Fruit fly (Drosophila melanogaster) whole organism, embryonic: Measurements from ENCODE around the gene CG32295.

Experiments used
- Aef1 ChIP-seq: fragments of 200-800 bp; sonication (Bioruptor generic); IDR thresholded peaks from 3 replicates; pipeline ENCODE4 v1.3.6; 2022; ENCODE audit warnings: missing biosample characterization, missing genetic modification characterization
- Awh ChIP-seq: fragments of 200-800 bp; sonication (Bioruptor generic); IDR thresholded peaks from 2 replicates; pipeline ENCODE4, ENCODE4 v1.3.6; 2022; ENCODE audit warnings: missing biosample characterization, missing genetic modification characterization
- CG10959 ChIP-seq: fragments of 200-800 bp; sonication (Bioruptor generic); IDR thresholded peaks from 2 replicates; pipeline ENCODE4 v1.3.6; 2022; ENCODE audit warnings: missing biosample characterization, missing genetic modification characterization
- CG11247 ChIP-seq: fragments of 200-800 bp; sonication (Bioruptor generic); IDR thresholded peaks from 2 replicates; pipeline ENCODE4 v1.3.6; 2022; ENCODE audit warnings: missing biosample characterization, missing genetic modification characterization
- CG14667 ChIP-seq: fragments of 200-800 bp; sonication (Bioruptor generic); IDR thresholded peaks from 2 replicates; pipeline ENCODE4 v1.3.6; 2022; ENCODE audit warnings: missing biosample characterization, missing genetic modification characterization
- CG16863 ChIP-seq: fragments of 200-800 bp; sonication (Bioruptor generic); optimal IDR thresholded peaks from 3 replicates; lab custom pipeline; 2016; ENCODE audit warnings: missing biosample characterization, missing genetic modification characterization
- CG17912 ChIP-seq: fragments of 200-800 bp; sonication (Bioruptor generic); optimal IDR thresholded peaks from 2 replicates; lab custom pipeline; 2018; ENCODE audit warnings: missing biosample characterization, mild to moderate bottlenecking, missing genetic modification characterization
- CG2199 ChIP-seq: fragments of 200-800 bp; sonication (Bioruptor generic); IDR thresholded peaks from 3 replicates; pipeline ENCODE4 v1.3.6; 2022; ENCODE audit warnings: missing biosample characterization, missing genetic modification characterization
- CG30431 ChIP-seq: fragments of 200-800 bp; sonication (Bioruptor generic); optimal IDR thresholded peaks from 2 replicates; lab custom pipeline; 2017; ENCODE audit warnings: missing biosample characterization, missing genetic modification characterization
- CG4707 ChIP-seq: fragments of 200-800 bp; sonication (Bioruptor generic); optimal IDR thresholded peaks from 2 replicates; lab custom pipeline; 2018; ENCODE audit warnings: missing biosample characterization, mild to moderate bottlenecking, missing genetic modification characterization, moderate library complexity
- CG6254 ChIP-seq: fragments of 200-800 bp; sonication (Bioruptor generic); optimal IDR thresholded peaks from 3 replicates; lab custom pipeline; 2017; ENCODE audit warnings: mild to moderate bottlenecking, missing biosample characterization, missing genetic modification reagents, missing genetic modification characterization
- CG9215 ChIP-seq: fragments of 200-800 bp; sonication (Bioruptor generic); IDR thresholded peaks from 2 replicates; pipeline ENCODE4 v1.3.6; 2022; ENCODE audit warnings: missing biosample characterization, missing genetic modification characterization
- Camta ChIP-seq: fragments of 200-800 bp; sonication (Bioruptor generic); optimal IDR thresholded peaks from 2 replicates; lab custom pipeline; 2016; ENCODE audit warnings: missing biosample characterization, missing genetic modification characterization
- Dip2 ChIP-seq: fragments of 200-800 bp; sonication (Bioruptor generic); IDR thresholded peaks from 2 replicates; pipeline ENCODE4 v1.3.6; 2022; ENCODE audit warnings: missing biosample characterization, missing genetic modification characterization
- Dip3 ChIP-seq: fragments of 200-800 bp; sonication (Bioruptor generic); optimal IDR thresholded peaks from 3 replicates; lab custom pipeline; 2016; ENCODE audit warnings: missing biosample characterization, missing genetic modification characterization
- Eip74EF ChIP-seq, 2 experiments: fragments of 200-800 bp in 1 of 2; fragments of >200 bp in 1 of 2; sonication (Bioruptor generic) in 1 of 2; optimal IDR thresholded peaks; 2 replicates each; lab custom pipeline; 2017 to 2019; ENCODE audit warnings: missing biosample characterization in 2 of 2, missing genetic modification characterization in 2 of 2, mild to moderate bottlenecking in 1 of 2, moderate library complexity in 1 of 2
- Fer3 ChIP-seq: fragments of 200-800 bp; sonication (Bioruptor generic); optimal IDR thresholded peaks from 2 replicates; lab custom pipeline; 2018; ENCODE audit warnings: missing biosample characterization, mild to moderate bottlenecking, missing genetic modification characterization, moderate library complexity
- HLH54F ChIP-seq: fragments of 200-800 bp; sonication (Bioruptor generic); optimal IDR thresholded peaks from 3 replicates; lab custom pipeline; 2016; ENCODE audit warnings: missing biosample characterization, missing genetic modification characterization
- Hr51 ChIP-seq, 2 experiments: fragments of 200-800 bp; sonication (Bioruptor generic); optimal IDR thresholded peaks; 2 replicates in 1 of 2; 3 replicates in 1 of 2; lab custom pipeline; 2016 to 2018; ENCODE audit warnings: missing biosample characterization in 2 of 2, missing genetic modification characterization in 2 of 2, mild to moderate bottlenecking in 1 of 2, moderate library complexity in 1 of 2
- Lhr ChIP-seq: fragments of 200-800 bp; sonication (Bioruptor generic); optimal IDR thresholded peaks from 3 replicates; lab custom pipeline; 2017; ENCODE audit warnings: mild to moderate bottlenecking, missing biosample characterization, missing genetic modification reagents, missing genetic modification characterization
- Meics ChIP-seq: fragments of 200-800 bp; sonication (Bioruptor generic); optimal IDR thresholded peaks from 2 replicates; lab custom pipeline; 2017; ENCODE audit warnings: missing biosample characterization, mild to moderate bottlenecking, missing genetic modification characterization
- Mrtf ChIP-seq: fragments of 200-800 bp; sonication (Bioruptor generic); IDR thresholded peaks from 3 replicates; pipeline ENCODE4 v1.3.6; 2022; ENCODE audit warnings: missing biosample characterization, missing genetic modification characterization
- Pdp1 ChIP-seq, 2 experiments: fragments of 200-800 bp; sonication (Bioruptor generic); optimal IDR thresholded peaks; 3 replicates each; lab custom pipeline; 2016; ENCODE audit warnings: missing biosample characterization in 2 of 2, missing genetic modification characterization in 2 of 2, mild to moderate bottlenecking in 1 of 2, moderate library complexity in 1 of 2
- TFAM ChIP-seq: fragments of 200-800 bp; sonication (Bioruptor generic); optimal IDR thresholded peaks from 2 replicates; lab custom pipeline; 2017; ENCODE audit warnings: missing biosample characterization, missing genetic modification characterization, inconsistent platforms
- Tbp ChIP-seq: fragments of >200 bp; optimal IDR thresholded peaks from 2 replicates; lab custom pipeline; 2018; ENCODE audit warnings: missing biosample characterization, missing genetic modification characterization
- ab ChIP-seq: fragments of 200-800 bp; sonication (Bioruptor generic); optimal IDR thresholded peaks from 2 replicates; lab custom pipeline; 2016; ENCODE audit warnings: missing biosample characterization, missing genetic modification characterization
- bigmax ChIP-seq: fragments of 200-800 bp; sonication (Bioruptor generic); optimal IDR thresholded peaks from 2 replicates; lab custom pipeline; 2018; ENCODE audit warnings: missing biosample characterization, mild to moderate bottlenecking, missing genetic modification characterization
- chm ChIP-seq: fragments of 200-800 bp; sonication (Bioruptor generic); IDR thresholded peaks from 2 replicates; pipeline ENCODE4 v1.3.6; 2022; ENCODE audit warnings: missing biosample characterization, missing genetic modification characterization
- corto ChIP-seq: fragments of 200-800 bp; sonication (Bioruptor generic); optimal IDR thresholded peaks from 2 replicates; lab custom pipeline; 2016; ENCODE audit warnings: missing biosample characterization, mild to moderate bottlenecking, missing genetic modification characterization, moderate library complexity
- croc ChIP-seq: fragments of 200-800 bp; sonication (Bioruptor generic); conservative IDR thresholded peaks from 3 replicates; pipeline ENCODE4 v1.3.6; 2022; ENCODE audit warnings: missing biosample characterization, missing genetic modification characterization
- cwo ChIP-seq: fragments of 200-800 bp; sonication (Bioruptor generic); optimal IDR thresholded peaks from 3 replicates; lab custom pipeline; 2017; ENCODE audit warnings: missing biosample characterization, missing genetic modification characterization, mild to moderate bottlenecking, moderate library complexity, missing genetic modification reagents
- dpn ChIP-seq, 2 experiments: fragments of 200-800 bp; sonication (Bioruptor generic); optimal IDR thresholded peaks; 3 replicates each; lab custom pipeline; 2016; ENCODE audit warnings: missing biosample characterization in 2 of 2, missing genetic modification characterization in 2 of 2
- exex ChIP-seq: fragments of 200-800 bp; sonication (Bioruptor generic); optimal IDR thresholded peaks from 4 replicates; lab custom pipeline; 2018; ENCODE audit warnings: missing biosample characterization, mild to moderate bottlenecking, missing genetic modification characterization, moderate library complexity
- gcm2 ChIP-seq: fragments of 200-800 bp; sonication (Bioruptor generic); optimal IDR thresholded peaks from 2 replicates; lab custom pipeline; 2016; ENCODE audit warnings: missing biosample characterization, missing genetic modification characterization
- gro ChIP-seq: fragments of 200-800 bp; sonication (Bioruptor generic); optimal IDR thresholded peaks from 2 replicates; lab custom pipeline; 2016; ENCODE audit warnings: missing biosample characterization, missing genetic modification characterization
- jing ChIP-seq: fragments of 200-800 bp; sonication (Bioruptor generic); optimal IDR thresholded peaks from 2 replicates; lab custom pipeline; 2018; ENCODE audit warnings: missing biosample characterization, mild to moderate bottlenecking, missing genetic modification characterization
- knrl ChIP-seq: fragments of 200-800 bp; sonication (Bioruptor generic); IDR thresholded peaks from 3 replicates; pipeline ENCODE4 v1.3.6; 2022; ENCODE audit warnings: missing biosample characterization, missing genetic modification characterization; ENCODE audit not compliant: partially characterized antibody
- lola ChIP-seq, 3 experiments: fragments of >200 bp in 2 of 3; fragments of 200-800 bp in 1 of 3; sonication (Bioruptor generic) in 1 of 3; optimal IDR thresholded peaks; 2 replicates each; lab custom pipeline; 2017 to 2019; ENCODE audit warnings: missing biosample characterization in 3 of 3, missing genetic modification characterization in 3 of 3, mild to moderate bottlenecking in 1 of 3, moderate library complexity in 1 of 3
- mam ChIP-seq: fragments of 200-800 bp; sonication (Bioruptor generic); optimal IDR thresholded peaks from 3 replicates; lab custom pipeline; 2016; ENCODE audit warnings: missing biosample characterization, missing genetic modification characterization
- nau ChIP-seq: fragments of 200-800 bp; sonication (Bioruptor generic); optimal IDR thresholded peaks from 3 replicates; lab custom pipeline; 2017; ENCODE audit warnings: missing biosample characterization, mild to moderate bottlenecking, missing genetic modification characterization, missing genetic modification reagents
- pum ChIP-seq: fragments of 200-800 bp; sonication (Bioruptor generic); optimal IDR thresholded peaks from 2 replicates; lab custom pipeline; 2016; ENCODE audit warnings: missing biosample characterization, missing genetic modification characterization
- ro ChIP-seq: fragments of 200-800 bp; sonication (Bioruptor generic); IDR thresholded peaks from 2 replicates; pipeline ENCODE4 v1.3.6; 2022; ENCODE audit warnings: missing biosample characterization, missing genetic modification characterization
- sens-2 ChIP-seq: fragments of 200-800 bp; sonication (Bioruptor generic); IDR thresholded peaks from 2 replicates; pipeline ENCODE4 v1.3.6; 2022; ENCODE audit warnings: missing biosample characterization, missing genetic modification characterization
- sim ChIP-seq: fragments of 200-800 bp; sonication (Bioruptor generic); IDR thresholded peaks from 2 replicates; pipeline ENCODE4 v1.3.6; 2022; ENCODE audit warnings: missing biosample characterization, missing genetic modification characterization
- sima ChIP-seq: fragments of 200-800 bp; sonication (Bioruptor generic); optimal IDR thresholded peaks from 2 replicates; lab custom pipeline; 2016; ENCODE audit warnings: missing biosample characterization, missing genetic modification characterization
- sna ChIP-seq: fragments of 200-800 bp; sonication (Bioruptor generic); IDR thresholded peaks from 2 replicates; pipeline ENCODE4 v1.3.6; 2022; ENCODE audit warnings: missing biosample characterization, missing genetic modification characterization; ENCODE audit not compliant: partially characterized antibody
- zen ChIP-seq: fragments of 200-800 bp; sonication (Bioruptor generic); optimal IDR thresholded peaks from 3 replicates; lab custom pipeline; 2018; ENCODE audit warnings: missing biosample characterization, mild to moderate bottlenecking, missing genetic modification characterization, moderate library complexity

Gene CG32295

dm6 chr3L:2494183-2494541 is 32.6 kb downstream of the CG32295 start (continued):
- TF ChIP-seq ab (GFP tag; lab: Kevin White, UChicago) = no peak
- no peak for TF ChIP-seq Tbp (GFP tag; lab: Kevin White, UChicago)
- TF ChIP-seq nau (GFP tag; lab: Kevin White, UChicago) = peak; percentile 78
- no peak for TF ChIP-seq sens-2
- no peak for TF ChIP-seq CG4707
- peak; percentile 84; the same call in 1 of the 3 replicates for TF ChIP-seq CG2199 (GFP tag; lab: Robert Waterston, UW)
- peak; percentile 94 for TF ChIP-seq Meics (GFP tag; lab: Kevin White, UChicago)
- peak; percentile 95 for TF ChIP-seq cwo
- peak; percentile 87 for TF ChIP-seq CG14667 (GFP tag; lab: Robert Waterston, UW)
- TF ChIP-seq pum = peak; percentile 82
- peak; percentile 75 for TF ChIP-seq Dip3
- TF ChIP-seq Aef1 (GFP tag; lab: Robert Waterston, UW) = peak; percentile 93
- peak; percentile 94 for TF ChIP-seq gro (GFP tag; lab: Kevin White, UChicago)
- TF ChIP-seq croc (GFP tag; lab: Robert Waterston, UW) = peak; percentile 77
- peak; percentile 40 for TF ChIP-seq TFAM (GFP tag; lab: Kevin White, UChicago)
- peak; percentile 82 for TF ChIP-seq CG10959 (GFP tag; lab: Robert Waterston, UW)
- peak; percentile 79 for TF ChIP-seq Awh (GFP tag; lab: Robert Waterston, UW)
- TF ChIP-seq gcm2 (GFP tag; lab: Kevin White, UChicago) = peak; percentile 38
- no peak for TF ChIP-seq bigmax (GFP tag; lab: Kevin White, UChicago)
- TF ChIP-seq CG16863 (GFP tag; lab: Kevin White, UChicago) = peak; percentile 50
- peak; percentile 50 to 76 for TF ChIP-seq Hr51 (GFP tag; optimal IDR thresholded peaks at IDR 0.05; lab: Kevin White, UChicago)
- TF ChIP-seq HLH54F (GFP tag; lab: Kevin White, UChicago) = peak; percentile 70
- peak; percentile 88 for TF ChIP-seq Camta (GFP tag; lab: Kevin White, UChicago)
- TF ChIP-seq Dip2 (GFP tag; lab: Robert Waterston, UW) = peak; percentile 57; the same call in 1 of the 2 replicates
- TF ChIP-seq CG9215 (GFP tag; lab: Robert Waterston, UW) = peak; percentile 90
- TF ChIP-seq Fer3 = peak; percentile 94
- TF ChIP-seq jing (GFP tag; lab: Kevin White, UChicago) = peak; percentile 65
- peak; percentile 27 for TF ChIP-seq CG30431 (GFP tag; lab: Kevin White, UChicago)
- TF ChIP-seq Lhr (GFP tag; lab: Kevin White, UChicago) = no peak
- TF ChIP-seq ro (GFP tag; lab: Robert Waterston, UW) = peak; percentile 77
- peak; percentile 44 for TF ChIP-seq CG6254
- no peak for TF ChIP-seq CG17912 (GFP tag; lab: Kevin White, UChicago)
- TF ChIP-seq zen = peak; percentile 79
- TF ChIP-seq corto (GFP tag; lab: Kevin White, UChicago) = peak; percentile 98
- peak; percentile 88 for TF ChIP-seq chm
- peak; percentile 81 to 90 for TF ChIP-seq Pdp1 (GFP tag; optimal IDR thresholded peaks at IDR 0.05; lab: Kevin White, UChicago)
- TF ChIP-seq CG11247 (GFP tag; lab: Robert Waterston, UW) = peak; percentile 92
- no peak for TF ChIP-seq sna
- peak; percentile 81 to 85 for TF ChIP-seq dpn (GFP tag; optimal IDR thresholded peaks at IDR 0.05; lab: Kevin White, UChicago)
- peak; percentile 61 for TF ChIP-seq sim
- peak in 1 of 3 experiments; percentile 56 for TF ChIP-seq lola (GFP tag; optimal IDR thresholded peaks at IDR 0.05; lab: Kevin White, UChicago)
- TF ChIP-seq knrl = no peak
- TF ChIP-seq sima (GFP tag; lab: Kevin White, UChicago) = peak; percentile 32
- TF ChIP-seq mam (GFP tag; lab: Kevin White, UChicago) = peak; percentile 96
- TF ChIP-seq exex (tag; lab: Kevin White, UChicago) = peak; percentile 86
- TF ChIP-seq Eip74EF (GFP tag; optimal IDR thresholded peaks at IDR 0.05; lab: Kevin White, UChicago) = peak in 1 of 2 experiments; percentile 64
- peak; percentile 83 for TF ChIP-seq Mrtf (GFP tag; lab: Robert Waterston, UW)
